Worm (Caenorhabditis elegans): Measurements from ENCODE around the gene str-8.
A peak's percentile ranks its signal among the peaks of the same experiment; 100 is the strongest.
"Not testable (repeated sequence)": the region's sequence is repeated elsewhere in the genome, so short reads cannot be mapped to it uniquely, and the experiment has no call there.

The str-8 gene

ce11 chrV:15767385-15767784 lies 12.6 kb downstream of the str-8 start:
- peak; percentile 66; the same call in 1 of the 2 replicates for TF ChIP-seq lin-1 (GFP tag; IDR thresholded peaks at IDR 0.05)
- TF ChIP-seq dmd-8 (GFP tag; IDR thresholded peaks at IDR 0.05): peak; percentile 94
- peak; percentile 95 for TF ChIP-seq F26F4.8 (GFP tag; conservative IDR thresholded peaks at IDR 0.05)
- peak; percentile 85 for TF ChIP-seq nhr-41 (GFP tag; IDR thresholded peaks at IDR 0.05)
- TF ChIP-seq snpc-1.2 (GFP tag; IDR thresholded peaks at IDR 0.05): peak; percentile 86
- 0 out of 2 replicates have a peak, but pooled peaks have one; percentile 35 for TF ChIP-seq zip-11 (GFP tag; IDR thresholded peaks at IDR 0.05)
- peak; percentile 78; the same call in 1 of the 2 replicates for TF ChIP-seq Y75B8A.6 (GFP tag; IDR thresholded peaks at IDR 0.05)
- TF ChIP-seq lin-38 (GFP tag; IDR thresholded peaks at IDR 0.05): peak; percentile 82
- TF ChIP-seq ceh-44 (GFP tag; IDR thresholded peaks at IDR 0.05): peak; percentile 68; the same call in 1 of the 2 replicates
- TF ChIP-seq T26A8.4 (GFP tag; IDR thresholded peaks at IDR 0.05): peak; percentile 64; the same call in 1 of the 2 replicates
- peak; percentile 81 for TF ChIP-seq D1046.2 (GFP tag; IDR thresholded peaks at IDR 0.05)
- TF ChIP-seq ceh-20 (GFP tag; IDR thresholded peaks at IDR 0.05): peak; percentile 52; the same call in 1 of the 2 replicates
- peak; percentile 66 for TF ChIP-seq nhr-42 (GFP tag; IDR thresholded peaks at IDR 0.05)
- 0 out of 2 replicates have a peak, but pooled peaks have one; percentile 9 for TF ChIP-seq dmd-6 (GFP tag; IDR thresholded peaks at IDR 0.05)
- peak; percentile 68; the same call in 1 of the 2 replicates for TF ChIP-seq saeg-2 (GFP tag; IDR thresholded peaks at IDR 0.05)
- peak; percentile 80 for TF ChIP-seq ctbp-1 (GFP tag; IDR thresholded peaks at IDR 0.05)
- TF ChIP-seq mdt-29 (GFP tag; IDR thresholded peaks at IDR 0.05): peak; percentile 80
- TF ChIP-seq lim-7 (GFP tag; IDR thresholded peaks at IDR 0.05): peak; percentile 95
- TF ChIP-seq php-3 (GFP tag; IDR thresholded peaks at IDR 0.05): peak; percentile 72
- TF ChIP-seq vab-7 (GFP tag; IDR thresholded peaks at IDR 0.05): peak; percentile 77
- peak; percentile 71; the same call in 1 of the 2 replicates for TF ChIP-seq Y105C5A.15 (GFP tag; IDR thresholded peaks at IDR 0.05)
- peak; percentile 89 for TF ChIP-seq arid-1 (GFP tag; conservative IDR thresholded peaks at IDR 0.05)
- TF ChIP-seq Y48G9A.11 (GFP tag; IDR thresholded peaks at IDR 0.05): peak; percentile 75
- TF ChIP-seq pha-4 (GFP tag; IDR thresholded peaks at IDR 0.05): peak; percentile 84
- TF ChIP-seq pha-4 (tag; optimal IDR thresholded peaks at IDR 0.05): not testable (repeated sequence)
- TF ChIP-seq lin-29 (GFP tag; IDR thresholded peaks at IDR 0.05): peak; percentile 27; the same call in 1 of the 2 replicates
- peak; percentile 55 for TF ChIP-seq set-16 (GFP tag; IDR thresholded peaks at IDR 0.05)
- TF ChIP-seq ZK337.2 (GFP tag; IDR thresholded peaks at IDR 0.05): 0 out of 2 replicates have a peak, but pooled peaks have one; percentile 13
- 0 out of 2 replicates have a peak, but pooled peaks have one; percentile 53 for TF ChIP-seq dmd-9 (GFP tag; IDR thresholded peaks at IDR 0.05)
- TF ChIP-seq madf-5 (GFP tag; IDR thresholded peaks at IDR 0.05): peak in 1 of 2 experiments; percentile 73; a peak in 1 of 4 replicates
- TF ChIP-seq egl-43 (GFP tag; IDR thresholded peaks at IDR 0.05): peak; percentile 92
- TF ChIP-seq madf-9 (GFP tag; conservative IDR thresholded peaks at IDR 0.05): peak; percentile 45; the same call in 1 of the 2 replicates
- TF ChIP-seq F49E8.2 (tag; optimal IDR thresholded peaks at IDR 0.05; ENCODE audit: borderline replicate concordance): peak; percentile 12
- peak; percentile 71; the same call in 1 of the 2 replicates for TF ChIP-seq F44E2.7 (GFP tag; IDR thresholded peaks at IDR 0.05)
- peak; percentile 64; the same call in 1 of the 2 replicates for TF ChIP-seq daf-8 (GFP tag; IDR thresholded peaks at IDR 0.05)

- peak; percentile 56 for TF ChIP-seq unc-130 (GFP tag; optimal IDR thresholded peaks at IDR 0.05)
- no peak for TF ChIP-seq madf-5 (GFP tag; IDR thresholded peaks at IDR 0.05)
Measured at ce11 chrV:15769072-15769471, 14.2 kb downstream of the str-8 start, which contains the start of gene F57A10.4. Gene F57A10.4 (plus strand): TSS chrV:15769438.

- TF ChIP-seq hlh-30 (tag; optimal IDR thresholded peaks at IDR 0.05; ENCODE audit: insufficient read depth): no peak
- TF ChIP-seq egl-27 (tag; optimal IDR thresholded peaks at IDR 0.05): no peak
- no peak for TF ChIP-seq F37D6.2 (tag; optimal IDR thresholded peaks at IDR 0.05)
- TF ChIP-seq unc-130 (GFP tag; optimal IDR thresholded peaks at IDR 0.05): no peak
- no peak for TF ChIP-seq arid-1 (GFP tag; conservative IDR thresholded peaks at IDR 0.05)
- no peak for TF ChIP-seq mdt-29 (GFP tag; IDR thresholded peaks at IDR 0.05)
- TF ChIP-seq snpc-4 (tag; optimal IDR thresholded peaks at IDR 0.05): no peak
- TF ChIP-seq duxl-1 (tag; optimal IDR thresholded peaks at IDR 0.05; ENCODE audit: poor library complexity): no peak
- TF ChIP-seq madf-5 (GFP tag; IDR thresholded peaks at IDR 0.05): no peak
- no peak for TF ChIP-seq aly-2 (tag; optimal IDR thresholded peaks at IDR 0.05)
- no peak for TF ChIP-seq lim-7 (GFP tag; IDR thresholded peaks at IDR 0.05)
- no peak for TF ChIP-seq dmd-9 (GFP tag; IDR thresholded peaks at IDR 0.05)
- TF ChIP-seq Y75B8A.6 (GFP tag; IDR thresholded peaks at IDR 0.05): no peak
- TF ChIP-seq ceh-20 (GFP tag; IDR thresholded peaks at IDR 0.05): no peak
- no peak for TF ChIP-seq mxl-2 (GFP tag; conservative IDR thresholded peaks at IDR 0.05)
- no peak for TF ChIP-seq cey-2 (tag; optimal IDR thresholded peaks at IDR 0.05; ENCODE audit: borderline replicate concordance, insufficient read depth)
- TF ChIP-seq F26F4.8 (GFP tag; conservative IDR thresholded peaks at IDR 0.05): no peak
- no peak for TF ChIP-seq pqm-1 (tag; optimal IDR thresholded peaks at IDR 0.05)
- TF ChIP-seq nhr-11 (tag; optimal IDR thresholded peaks at IDR 0.05): no peak
- TF ChIP-seq daf-8 (GFP tag; IDR thresholded peaks at IDR 0.05): no peak
Measured at ce11 chrV:15773141-15773540, 18.3 kb downstream of the str-8 start, which contains the start of gene nhr-60. Gene nhr-60 (minus strand): TSS chrV:15773241.
